Fruit fly (Drosophila melanogaster) whole organism, embryonic: ENCODE measurements around the gene Zasp66.
A peak's percentile ranks its signal among the peaks of the same experiment; 100 is the strongest.

Experiments
- Ada2b ChIP-seq: fragments of 200-800 bp; sonication (Bioruptor generic); IDR thresholded peaks from 2 replicates; pipeline ENCODE4 v1.3.6; 2022; ENCODE audit warnings: missing biosample characterization, missing genetic modification characterization
- Aef1 ChIP-seq: fragments of 200-800 bp; sonication (Bioruptor generic); IDR thresholded peaks from 3 replicates; pipeline ENCODE4 v1.3.6; 2022; ENCODE audit warnings: missing biosample characterization, missing genetic modification characterization
- Bgb ChIP-seq: fragments of 200-800 bp; sonication (Bioruptor generic); IDR thresholded peaks from 2 replicates; pipeline ENCODE4 v1.3.6; 2022; ENCODE audit warnings: missing biosample characterization, missing genetic modification characterization; ENCODE audit not compliant: partially characterized antibody
- Bteb2 ChIP-seq: fragments of 200-800 bp; sonication (Bioruptor generic); optimal IDR thresholded peaks from 2 replicates; lab custom pipeline; 2016; ENCODE audit warnings: missing biosample characterization, missing genetic modification characterization
- CG12155 ChIP-seq: fragments of 200-800 bp; sonication (Bioruptor generic); optimal IDR thresholded peaks from 3 replicates; lab custom pipeline; 2016; ENCODE audit warnings: missing biosample characterization, missing genetic modification characterization
- CG12219 ChIP-seq: fragments of 200-800 bp; sonication (Bioruptor generic); optimal IDR thresholded peaks from 3 replicates; lab custom pipeline; 2018; ENCODE audit warnings: missing biosample characterization, mild to moderate bottlenecking, missing genetic modification characterization
- CG12391 ChIP-seq: fragments of 200-800 bp; sonication (Bioruptor generic); optimal IDR thresholded peaks from 3 replicates; lab custom pipeline; 2018; ENCODE audit warnings: missing biosample characterization, mild to moderate bottlenecking, missing genetic modification characterization, moderate library complexity
- CG13287 ChIP-seq: fragments of 200-800 bp; sonication (Bioruptor generic); IDR thresholded peaks from 2 replicates; pipeline ENCODE4 v1.3.6; 2022; ENCODE audit warnings: missing biosample characterization, missing genetic modification characterization; ENCODE audit not compliant: partially characterized antibody
- CG1602 ChIP-seq: fragments of 200-800 bp; sonication (Bioruptor generic); optimal IDR thresholded peaks from 3 replicates; lab custom pipeline; 2016; ENCODE audit warnings: missing biosample characterization, missing genetic modification characterization
- CG16863 ChIP-seq: fragments of 200-800 bp; sonication (Bioruptor generic); optimal IDR thresholded peaks from 3 replicates; lab custom pipeline; 2016; ENCODE audit warnings: missing biosample characterization, missing genetic modification characterization
- CG17186 ChIP-seq: fragments of 200-800 bp; sonication (Bioruptor generic); optimal IDR thresholded peaks from 3 replicates; lab custom pipeline; 2017; ENCODE audit warnings: missing biosample characterization, missing genetic modification reagents, missing genetic modification characterization
- CG31365 ChIP-seq: fragments of 200-800 bp; sonication (Bioruptor generic); optimal IDR thresholded peaks from 2 replicates; lab custom pipeline; 2018; ENCODE audit warnings: missing biosample characterization, mild to moderate bottlenecking, missing genetic modification characterization
- CG31388 ChIP-seq: fragments of 200-800 bp; sonication (Bioruptor generic); optimal IDR thresholded peaks from 2 replicates; lab custom pipeline; 2016; ENCODE audit warnings: missing biosample characterization, missing genetic modification characterization
- CG33213 ChIP-seq: fragments of 200-800 bp; sonication (Bioruptor generic); optimal IDR thresholded peaks from 3 replicates; lab custom pipeline; 2016; ENCODE audit warnings: missing biosample characterization, missing genetic modification characterization
- CG6854 ChIP-seq: fragments of 200-800 bp; sonication (Bioruptor generic); optimal IDR thresholded peaks from 3 replicates; lab custom pipeline; 2017; ENCODE audit warnings: missing biosample characterization, mild to moderate bottlenecking, missing genetic modification characterization
- CG7271 ChIP-seq: fragments of 200-800 bp; sonication (Bioruptor generic); optimal IDR thresholded peaks from 2 replicates; lab custom pipeline; 2018; ENCODE audit warnings: missing biosample characterization, mild to moderate bottlenecking, missing genetic modification characterization, moderate library complexity
- CG7928 ChIP-seq: fragments of 200-800 bp; sonication (Bioruptor generic); optimal IDR thresholded peaks from 2 replicates; lab custom pipeline; 2017; ENCODE audit warnings: missing biosample characterization, mild to moderate bottlenecking, missing genetic modification characterization
- CG9727 ChIP-seq: fragments of 200-800 bp; sonication (Bioruptor generic); optimal IDR thresholded peaks from 3 replicates; lab custom pipeline; 2017; ENCODE audit warnings: missing biosample characterization, mild to moderate bottlenecking, missing genetic modification characterization
- CTCF ChIP-seq: fragments of 200-800 bp; sonication (Bioruptor generic); optimal IDR thresholded peaks from 2 replicates; lab custom pipeline; 2017; ENCODE audit warnings: missing biosample characterization, mild to moderate bottlenecking, missing genetic modification characterization, moderate library complexity
- Chrac-16 ChIP-seq: fragments of 200-800 bp; sonication (Bioruptor generic); optimal IDR thresholded peaks from 3 replicates; lab custom pipeline; 2016; ENCODE audit warnings: missing biosample characterization, missing genetic modification characterization
- CkIIα-i1 ChIP-seq: fragments of 200-800 bp; sonication (Bioruptor generic); IDR thresholded peaks from 2 replicates; pipeline ENCODE4 v1.3.6; 2022; ENCODE audit warnings: missing biosample characterization, missing genetic modification characterization
- Dad ChIP-seq: fragments of 200-800 bp; sonication (Bioruptor generic); optimal IDR thresholded peaks from 3 replicates; lab custom pipeline; 2016; ENCODE audit warnings: missing biosample characterization, missing genetic modification characterization
- Dip3 ChIP-seq: fragments of 200-800 bp; sonication (Bioruptor generic); optimal IDR thresholded peaks from 3 replicates; lab custom pipeline; 2016; ENCODE audit warnings: missing biosample characterization, missing genetic modification characterization
- HmgD ChIP-seq: fragments of 200-800 bp; sonication (Bioruptor generic); optimal IDR thresholded peaks from 3 replicates; lab custom pipeline; 2016; ENCODE audit warnings: missing biosample characterization, missing genetic modification characterization
- Lim3 ChIP-seq: fragments of 200-800 bp; sonication (Bioruptor generic); IDR thresholded peaks from 2 replicates; pipeline ENCODE4 v1.3.6; 2022; ENCODE audit warnings: missing biosample characterization, missing genetic modification characterization
- NC2β ChIP-seq: fragments of 200-800 bp; sonication (Bioruptor generic); optimal IDR thresholded peaks from 2 replicates; lab custom pipeline; 2016; ENCODE audit warnings: missing biosample characterization, missing genetic modification characterization
- PHDP ChIP-seq: fragments of 200-800 bp; sonication (Bioruptor generic); optimal IDR thresholded peaks from 3 replicates; lab custom pipeline; 2018; ENCODE audit warnings: missing biosample characterization, mild to moderate bottlenecking, missing genetic modification characterization, moderate library complexity
- Taf1 ChIP-seq: fragments of 200-800 bp; sonication (Bioruptor generic); IDR thresholded peaks from 2 replicates; pipeline ENCODE4 v1.3.6; 2022; ENCODE audit warnings: missing biosample characterization, missing genetic modification characterization
- ash1 ChIP-seq: fragments of 200-800 bp; sonication (Bioruptor generic); optimal IDR thresholded peaks from 2 replicates; lab custom pipeline; 2018; ENCODE audit warnings: missing biosample characterization, mild to moderate bottlenecking, missing genetic modification characterization
- cas ChIP-seq: fragments of 200-800 bp; sonication (Bioruptor generic); IDR thresholded peaks from 2 replicates; pipeline ENCODE4 v1.3.6; 2022; ENCODE audit warnings: missing biosample characterization, missing genetic modification characterization
- chm ChIP-seq: fragments of 200-800 bp; sonication (Bioruptor generic); IDR thresholded peaks from 2 replicates; pipeline ENCODE4 v1.3.6; 2022; ENCODE audit warnings: missing biosample characterization, missing genetic modification characterization
- cwo ChIP-seq: fragments of 200-800 bp; sonication (Bioruptor generic); optimal IDR thresholded peaks from 3 replicates; lab custom pipeline; 2017; ENCODE audit warnings: missing biosample characterization, missing genetic modification characterization, mild to moderate bottlenecking, moderate library complexity, missing genetic modification reagents
- danr ChIP-seq: fragments of 200-800 bp; sonication (Bioruptor generic); IDR thresholded peaks from 2 replicates; pipeline ENCODE4 v1.3.6; 2022; ENCODE audit warnings: missing biosample characterization, missing genetic modification characterization
- disco-r ChIP-seq: fragments of 200-800 bp; sonication (Bioruptor generic); optimal IDR thresholded peaks from 2 replicates; lab custom pipeline; 2016; ENCODE audit warnings: missing biosample characterization, missing genetic modification characterization
- fu2 ChIP-seq: fragments of 200-800 bp; sonication (Bioruptor generic); optimal IDR thresholded peaks from 2 replicates; lab custom pipeline; 2016; ENCODE audit warnings: missing biosample characterization, missing genetic modification characterization
- h ChIP-seq: fragments of >200 bp; optimal IDR thresholded peaks from 2 replicates; lab custom pipeline; 2017
- hth ChIP-seq: fragments of >200 bp; optimal IDR thresholded peaks from 2 replicates; lab custom pipeline; 2017; ENCODE audit warnings: inconsistent platforms
- kay ChIP-seq: fragments of 200-800 bp; sonication (Bioruptor generic); optimal IDR thresholded peaks from 2 replicates; lab custom pipeline; 2016; ENCODE audit warnings: missing biosample characterization, missing genetic modification characterization
- ken ChIP-seq: fragments of 200-800 bp; sonication (Bioruptor generic); IDR thresholded peaks from 3 replicates; pipeline ENCODE4 v1.3.6; 2022; ENCODE audit warnings: missing biosample characterization, missing genetic modification characterization
- klu ChIP-seq: fragments of 200-800 bp; sonication (Bioruptor generic); IDR thresholded peaks from 2 replicates; pipeline ENCODE4 v1.3.6; 2022; ENCODE audit warnings: missing biosample characterization, missing genetic modification characterization
- lbe ChIP-seq: fragments of 200-800 bp; sonication (Bioruptor generic); optimal IDR thresholded peaks from 2 replicates; lab custom pipeline; 2016; ENCODE audit warnings: missing biosample characterization, mild to moderate bottlenecking, missing genetic modification characterization
- lola ChIP-seq, 3 experiments: fragments of >200 bp in 2 of 3; fragments of 200-800 bp in 1 of 3; sonication (Bioruptor generic) in 1 of 3; optimal IDR thresholded peaks; 2 replicates each; lab custom pipeline; 2017 to 2019; ENCODE audit warnings: missing biosample characterization in 3 of 3, missing genetic modification characterization in 3 of 3, mild to moderate bottlenecking in 1 of 3, moderate library complexity in 1 of 3
- pzg ChIP-seq: fragments of 200-800 bp; sonication (Bioruptor generic); optimal IDR thresholded peaks from 3 replicates; lab custom pipeline; 2018; ENCODE audit warnings: missing biosample characterization, mild to moderate bottlenecking, missing genetic modification characterization, moderate library complexity
- sim ChIP-seq: fragments of 200-800 bp; sonication (Bioruptor generic); IDR thresholded peaks from 2 replicates; pipeline ENCODE4 v1.3.6; 2022; ENCODE audit warnings: missing biosample characterization, missing genetic modification characterization
- sr ChIP-seq: fragments of 200-800 bp; sonication (Bioruptor generic); IDR thresholded peaks from 3 replicates; pipeline ENCODE4 v1.3.6; 2022; ENCODE audit warnings: missing biosample characterization, missing genetic modification characterization
- tio ChIP-seq: fragments of 200-800 bp; sonication (Bioruptor generic); optimal IDR thresholded peaks from 2 replicates; lab custom pipeline; 2017; ENCODE audit warnings: missing biosample characterization, missing genetic modification characterization, inconsistent platforms
- trem ChIP-seq: fragments of 200-800 bp; optimal IDR thresholded peaks from 3 replicates; lab custom pipeline; 2019; ENCODE audit warnings: missing biosample characterization, mild to moderate bottlenecking, missing genetic modification characterization, moderate library complexity
- tx ChIP-seq: fragments of 200-800 bp; sonication (Bioruptor generic); optimal IDR thresholded peaks from 2 replicates; lab custom pipeline; 2016; ENCODE audit warnings: missing biosample characterization, missing genetic modification characterization
- vnd ChIP-seq: fragments of 200-800 bp; sonication (Bioruptor generic); IDR thresholded peaks from 3 replicates; pipeline ENCODE4 v1.3.6; 2022; ENCODE audit warnings: missing biosample characterization, missing genetic modification characterization; ENCODE audit not compliant: partially characterized antibody
- yki ChIP-seq: fragments of >200 bp; optimal IDR thresholded peaks from 3 replicates; lab custom pipeline; 2018
- z ChIP-seq: fragments of 200-800 bp; sonication (Bioruptor generic); IDR thresholded peaks from 3 replicates; pipeline ENCODE4 v1.3.6; 2022; ENCODE audit warnings: missing biosample characterization, missing genetic modification characterization

Zasp66 gene

dm6 chr3L:8575844-8576842, 48.0 kb upstream of the Zasp66 start, which contains the start of the genes CG6638 and CG43078 (continued):
- TF ChIP-seq CG12155 (GFP tag; lab: Kevin White, UChicago), result peak; percentile 99
- TF ChIP-seq disco-r (GFP tag; lab: Kevin White, UChicago), result no peak
- no peak for TF ChIP-seq cas (GFP tag; lab: Robert Waterston, UW)
- no peak for TF ChIP-seq PHDP (tag; lab: Kevin White, UChicago)
- no peak for TF ChIP-seq Bteb2 (GFP tag; lab: Kevin White, UChicago)
- no peak for TF ChIP-seq tx
- TF ChIP-seq Chrac-16 (GFP tag; lab: Kevin White, UChicago), result no peak
- TF ChIP-seq CG7928 (GFP tag; lab: Kevin White, UChicago), result no peak
- TF ChIP-seq Dip3 (GFP tag; lab: Kevin White, UChicago), result no peak
- no peak for TF ChIP-seq Taf1 (GFP tag; lab: Robert Waterston, UW)
- TF ChIP-seq CG17186 (GFP tag; lab: Kevin White, UChicago), result no peak
- TF ChIP-seq danr (GFP tag; lab: Robert Waterston, UW), result no peak
- TF ChIP-seq CTCF (GFP tag; lab: Kevin White, UChicago), result no peak
- TF ChIP-seq sim (GFP tag; lab: Robert Waterston, UW), result no peak
- TF ChIP-seq CG9727, result no peak
- TF ChIP-seq lola (GFP tag; optimal IDR thresholded peaks at IDR 0.05; lab: Kevin White, UChicago), result no peak
- no peak for TF ChIP-seq z (GFP tag; lab: Robert Waterston, UW)
- no peak for TF ChIP-seq CG31365 (tag; lab: Kevin White, UChicago)
- no peak for TF ChIP-seq h (lab: Kevin White, UChicago)
- no peak for TF ChIP-seq hth
- TF ChIP-seq CG7271 (tag; lab: Kevin White, UChicago), result no peak
- no peak for TF ChIP-seq tio (GFP tag; lab: Kevin White, UChicago)
- TF ChIP-seq chm (GFP tag; lab: Robert Waterston, UW), result no peak
- TF ChIP-seq trem (tag; lab: Kevin White, UChicago), result no peak
- TF ChIP-seq yki (lab: Kevin White, UChicago), result no peak
- no peak for TF ChIP-seq NC2β
- TF ChIP-seq Ada2b (GFP tag; lab: Robert Waterston, UW), result no peak
- TF ChIP-seq CkIIα-i1 (GFP tag; lab: Robert Waterston, UW), result no peak
- no peak for TF ChIP-seq cwo
- TF ChIP-seq CG1602 (GFP tag; lab: Kevin White, UChicago), result no peak
- TF ChIP-seq fu2 (GFP tag; lab: Kevin White, UChicago), result no peak
- TF ChIP-seq ken (GFP tag; lab: Robert Waterston, UW), result no peak
- TF ChIP-seq vnd (GFP tag; lab: Robert Waterston, UW), result no peak
- 0 out of 2 replicates have a peak, but pooled peaks have one; percentile 9 for TF ChIP-seq CG13287 (GFP tag; lab: Robert Waterston, UW)
- peak; percentile 48 for TF ChIP-seq CG12391
- TF ChIP-seq pzg (GFP tag; lab: Kevin White, UChicago), result peak; percentile 23
- no peak for TF ChIP-seq CG12219 (GFP tag; lab: Kevin White, UChicago)
- no peak for TF ChIP-seq Lim3 (GFP tag; lab: Robert Waterston, UW)
- TF ChIP-seq sr (GFP tag; lab: Robert Waterston, UW), result peak; percentile 57; the same call in 2 of the 3 replicates
- TF ChIP-seq lbe (GFP tag; lab: Kevin White, UChicago), result no peak
- TF ChIP-seq CG33213 (GFP tag; lab: Kevin White, UChicago), result no peak
- no peak for TF ChIP-seq HmgD (GFP tag; lab: Kevin White, UChicago)
- TF ChIP-seq ash1 (GFP tag; lab: Kevin White, UChicago), result no peak
- TF ChIP-seq CG6854 (GFP tag; lab: Kevin White, UChicago), result no peak
- no peak for TF ChIP-seq Bgb (GFP tag; lab: Robert Waterston, UW)
- TF ChIP-seq klu (GFP tag; lab: Robert Waterston, UW), result no peak
- TF ChIP-seq CG31388, result no peak
- no peak for TF ChIP-seq Aef1 (GFP tag; lab: Robert Waterston, UW)
- no peak for TF ChIP-seq kay (GFP tag; lab: Kevin White, UChicago)
- TF ChIP-seq Dad, result no peak
- TF ChIP-seq CG16863 (GFP tag; lab: Kevin White, UChicago), result no peak
